Fruit fly (Drosophila melanogaster) Kc167 (cell line): Measurements from ENCODE around the gene CG32537.

Experiments
- Myc ChIP-seq: fragments of >200 bp; optimal IDR thresholded peaks from 2 replicates; lab custom pipeline; 2017; ENCODE audit warnings: missing external identifiers
- Sin3A ChIP-seq: fragments of >200 bp; optimal IDR thresholded peaks from 2 replicates; lab custom pipeline; 2018; ENCODE audit warnings: missing external identifiers
- h ChIP-seq: fragments of >200 bp; optimal IDR thresholded peaks from 3 replicates; lab custom pipeline; 2018; ENCODE audit warnings: missing external identifiers
- insv ChIP-seq: fragments of >200 bp; optimal IDR thresholded peaks from 3 replicates; lab custom pipeline; 2018; ENCODE audit warnings: missing external identifiers
- psq ChIP-seq: fragments of >200 bp; optimal IDR thresholded peaks from 2 replicates; lab custom pipeline; 2017; ENCODE audit warnings: missing external identifiers
- ttk ChIP-seq: sonication (Bioruptor generic); optimal IDR thresholded peaks from 2 replicates; lab custom pipeline; 2017; ENCODE audit warnings: missing external identifiers

DNA sequence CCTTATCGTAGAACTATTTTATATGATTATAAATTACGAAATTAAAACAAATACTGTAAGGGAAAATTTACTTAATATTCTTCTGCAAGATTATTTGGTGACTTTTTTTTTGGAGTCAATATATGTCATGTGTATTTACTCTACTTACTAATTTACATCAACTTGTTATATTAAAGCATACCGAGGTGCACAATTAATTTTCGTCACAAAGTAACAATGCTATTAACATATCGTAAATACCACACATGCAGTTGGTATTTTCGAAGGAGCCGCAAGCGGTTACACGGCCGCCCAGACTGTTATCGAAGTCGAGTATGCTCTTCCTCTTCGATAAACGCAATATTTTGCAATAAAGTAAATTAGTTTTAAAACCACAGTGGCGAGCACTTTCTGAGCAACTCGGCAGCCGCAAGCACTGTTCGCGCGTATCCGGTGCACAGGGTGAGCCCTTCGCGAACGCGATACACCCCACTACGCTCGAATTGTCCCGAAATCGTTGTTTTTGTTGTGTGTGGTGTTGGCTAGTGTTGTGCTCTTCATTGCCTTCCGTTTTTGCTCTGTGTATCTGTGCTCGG lies 14.7 kb downstream of the CG32537 start, which contains the start of gene Vav:
- TF ChIP-seq ttk: no peak
- TF ChIP-seq psq (lab: Kevin White, UChicago): no peak
- TF ChIP-seq Myc (lab: Kevin White, UChicago): no peak
- no peak for TF ChIP-seq h (lab: Kevin White, UChicago)
- TF ChIP-seq Sin3A (lab: Kevin White, UChicago): no peak
- no peak for TF ChIP-seq insv (lab: Kevin White, UChicago)
